Fruit fly (Drosophila melanogaster) whole organism: Measurements from ENCODE around the gene hh.

Experiments
- EcR ChIP-seq, 2 experiments: fragments of >200 bp; optimal IDR thresholded peaks; 2 replicates each; lab custom pipeline; 2017; ENCODE audit warnings: missing biosample characterization in 2 of 2, missing genetic modification characterization in 2 of 2, missing genetic modification reagents in 2 of 2
- psq ChIP-seq: fragments of >200 bp; optimal IDR thresholded peaks from 2 replicates; lab custom pipeline; 2017

DNA sequence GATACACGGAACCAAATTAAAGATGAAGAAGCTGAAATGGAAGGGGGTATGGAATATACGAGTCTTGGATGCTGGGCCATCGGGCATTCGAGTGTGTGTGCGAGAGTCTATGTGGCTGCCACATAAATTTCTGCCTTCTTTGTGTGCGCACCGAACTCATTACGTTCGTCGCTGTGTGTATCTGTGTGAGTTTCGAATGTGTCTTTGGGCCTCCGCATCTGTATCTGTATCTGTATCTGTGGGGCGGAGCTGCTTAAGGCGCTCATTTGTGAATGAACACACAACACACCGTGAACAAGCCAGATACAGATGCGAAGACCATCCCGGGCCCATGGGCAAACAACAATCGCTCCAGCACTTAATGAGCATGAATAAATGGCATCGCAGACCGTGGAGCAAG, 1.7 kb upstream of the hh start:
- TF ChIP-seq EcR (GFP tag; optimal IDR thresholded peaks at IDR 0.05; lab: Kevin White, UChicago) (no peak), psq (lab: Kevin White, UChicago) (no peak)
